Worm (Caenorhabditis elegans) whole organism, L4/young adult: ENCODE results near the gene F20A1.8.

Experiments used
- W03F9.2 ChIP-seq: fragments of 150-350 bp; optimal IDR thresholded peaks from 2 replicates; lab custom pipeline; 2014; ENCODE audit warnings: missing biosample characterization, missing genetic modification characterization
- dao-5 ChIP-seq: sonication (generic microtip); optimal IDR thresholded peaks from 2 replicates; lab custom pipeline; 2016; ENCODE audit warnings: missing genotype, missing genetic modification characterization, moderate library complexity, missing compliant biosample characterization
- him-1 ChIP-seq: sonication (generic microtip); optimal IDR thresholded peaks from 2 replicates; lab custom pipeline; 2016; ENCODE audit warnings: missing genotype, missing genetic modification reagents, missing genetic modification characterization, missing compliant biosample characterization

DNA sequence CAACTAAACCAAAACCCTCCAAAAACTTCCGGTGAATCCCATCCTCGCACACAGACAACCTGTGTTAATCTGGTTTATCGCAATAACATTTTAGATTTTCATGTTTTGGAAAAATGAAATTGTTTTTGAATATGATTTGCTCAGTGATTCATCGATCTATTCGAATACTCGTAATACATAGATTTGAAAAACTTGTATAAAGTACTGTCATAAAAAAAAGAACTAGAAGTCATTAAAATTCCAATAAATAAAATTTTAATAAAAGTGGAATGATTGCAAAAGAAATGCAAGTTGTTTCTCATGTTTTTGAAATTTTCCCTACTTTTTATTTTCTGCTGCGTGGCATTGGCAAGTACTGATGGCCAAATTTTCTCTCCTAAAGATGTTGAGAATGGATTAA lies 7.2 kb upstream of the F20A1.8 start, which contains the start of gene spig-8:
- TF ChIP-seq him-1 (tag; lab: Kevin White, UChicago) (no peak), dao-5 (no peak), W03F9.2 (no peak)
